Fruit fly (Drosophila melanogaster) whole organism, prepupa: Measurements from ENCODE around the gene CG9682.

Source experiments
- CG11902 ChIP-seq: fragments of 200-800 bp; sonication (Bioruptor generic); optimal IDR thresholded peaks from 3 replicates; lab custom pipeline; 2016; ENCODE audit warnings: missing biosample characterization, missing genetic modification characterization
- Sox14 ChIP-seq: fragments of 200-800 bp; sonication (Bioruptor generic); optimal IDR thresholded peaks from 3 replicates; lab custom pipeline; 2016; ENCODE audit warnings: missing biosample characterization, missing genetic modification characterization
- esn ChIP-seq: fragments of 200-800 bp; sonication (Bioruptor generic); optimal IDR thresholded peaks from 2 replicates; lab custom pipeline; 2016; ENCODE audit warnings: missing biosample characterization, mild to moderate bottlenecking, missing genetic modification characterization, moderate library complexity

- no peak for TF ChIP-seq esn (GFP tag; lab: Kevin White, UChicago)
- no peak for TF ChIP-seq Sox14 (GFP tag; lab: Kevin White, UChicago)
- no peak for TF ChIP-seq CG11902 (GFP tag; lab: Kevin White, UChicago)
Observed at dm6 chr3R:30250496-30250978, at the start of gene CG9682.
